Fruit fly (Drosophila melanogaster) whole organism, pupa: Measurements from ENCODE around the gene mv.

ENCODE experiments used
- CG10348 ChIP-seq: fragments of 200-800 bp; sonication (Bioruptor generic); IDR thresholded peaks from 2 replicates; pipeline ENCODE4 v1.3.6; 2022; ENCODE audit warnings: missing biosample characterization, missing genetic modification characterization
- CG12605 ChIP-seq: fragments of 200-800 bp; sonication (Bioruptor generic); IDR thresholded peaks from 2 replicates; pipeline ENCODE4 v1.3.6; 2022; ENCODE audit warnings: missing biosample characterization, missing genetic modification characterization
- CG13204 ChIP-seq: fragments of 200-800 bp; sonication (Bioruptor generic); optimal IDR thresholded peaks from 2 replicates; lab custom pipeline; 2018; ENCODE audit warnings: missing biosample characterization, mild to moderate bottlenecking, missing genetic modification characterization, moderate library complexity
- CG14655 ChIP-seq: fragments of 200-800 bp; sonication (Bioruptor generic); optimal IDR thresholded peaks from 3 replicates; lab custom pipeline; 2017; ENCODE audit warnings: mild to moderate bottlenecking, missing biosample characterization, missing genetic modification reagents, missing genetic modification characterization
- CG15710 ChIP-seq: fragments of 200-800 bp; sonication (Bioruptor generic); optimal IDR thresholded peaks from 2 replicates; lab custom pipeline; 2018; ENCODE audit warnings: missing biosample characterization, mild to moderate bottlenecking, missing genetic modification characterization, moderate library complexity
- CG17806 ChIP-seq: fragments of 200-800 bp; sonication (Bioruptor generic); optimal IDR thresholded peaks from 2 replicates; lab custom pipeline; 2018; ENCODE audit warnings: missing biosample characterization, mild to moderate bottlenecking, missing genetic modification characterization, moderate library complexity
- CG32121 ChIP-seq: fragments of 200-800 bp; sonication (Bioruptor generic); IDR thresholded peaks from 2 replicates; pipeline ENCODE4 v1.3.6; 2022; ENCODE audit warnings: missing biosample characterization, missing genetic modification characterization
- CG34367 ChIP-seq: fragments of 200-800 bp; sonication (Bioruptor generic); optimal IDR thresholded peaks from 2 replicates; lab custom pipeline; 2018; ENCODE audit warnings: missing biosample characterization, mild to moderate bottlenecking, missing genetic modification characterization
- CG4496 ChIP-seq: fragments of 200-800 bp; sonication (Bioruptor generic); IDR thresholded peaks from 3 replicates; pipeline ENCODE4 v1.3.6; 2022; ENCODE audit warnings: missing biosample characterization, missing genetic modification characterization
- CG8159 ChIP-seq: fragments of 200-800 bp; sonication (Bioruptor generic); optimal IDR thresholded peaks from 3 replicates; lab custom pipeline; 2018; ENCODE audit warnings: missing biosample characterization, mild to moderate bottlenecking, missing genetic modification characterization, moderate library complexity
- CG8301 ChIP-seq: fragments of 200-800 bp; sonication (Bioruptor generic); optimal IDR thresholded peaks from 2 replicates; lab custom pipeline; 2018; ENCODE audit warnings: missing biosample characterization, mild to moderate bottlenecking, missing genetic modification characterization
- CG9948 ChIP-seq: fragments of 200-800 bp; sonication (Bioruptor generic); optimal IDR thresholded peaks from 2 replicates; lab custom pipeline; 2018; ENCODE audit warnings: missing biosample characterization, mild to moderate bottlenecking, missing genetic modification characterization, moderate library complexity
- D1 ChIP-seq: fragments of 200-800 bp; sonication (Bioruptor generic); optimal IDR thresholded peaks from 2 replicates; lab custom pipeline; 2018; ENCODE audit warnings: missing biosample characterization, mild to moderate bottlenecking, missing genetic modification characterization, moderate library complexity
- EcR ChIP-seq: fragments of 200-800 bp; sonication (Bioruptor generic); optimal IDR thresholded peaks from 3 replicates; lab custom pipeline; 2019; ENCODE audit warnings: missing biosample characterization, missing genetic modification characterization, mild to moderate bottlenecking, moderate library complexity, missing genetic modification reagents
- Ets98B ChIP-seq: fragments of 200-800 bp; sonication (Bioruptor generic); IDR thresholded peaks from 2 replicates; pipeline ENCODE4 v1.3.6; 2022; ENCODE audit warnings: missing biosample characterization, missing genetic modification characterization
- Pif1A ChIP-seq: fragments of 200-800 bp; sonication (Bioruptor generic); optimal IDR thresholded peaks from 3 replicates; lab custom pipeline; 2016; ENCODE audit warnings: missing biosample characterization, missing genetic modification characterization
- Pif1B ChIP-seq: fragments of 200-800 bp; sonication (Bioruptor generic); optimal IDR thresholded peaks from 3 replicates; lab custom pipeline; 2016; ENCODE audit warnings: missing biosample characterization, missing genetic modification characterization
- Snoo ChIP-seq: fragments of 200-800 bp; sonication (Bioruptor generic); optimal IDR thresholded peaks from 3 replicates; lab custom pipeline; 2017; ENCODE audit warnings: missing biosample characterization, mild to moderate bottlenecking, missing genetic modification characterization, inconsistent platforms
- fd96Ca ChIP-seq: fragments of 200-800 bp; sonication (Bioruptor generic); IDR thresholded peaks from 3 replicates; pipeline ENCODE4 v1.3.6; 2022; ENCODE audit warnings: missing biosample characterization, missing genetic modification characterization
- gl ChIP-seq: fragments of 200-800 bp; sonication (Bioruptor generic); optimal IDR thresholded peaks from 2 replicates; lab custom pipeline; 2018; ENCODE audit warnings: missing biosample characterization, mild to moderate bottlenecking, missing genetic modification characterization
- rn ChIP-seq: fragments of 200-800 bp; sonication (Bioruptor generic); IDR thresholded peaks from 2 replicates; pipeline ENCODE4 v1.3.6; 2022; ENCODE audit warnings: missing biosample characterization, missing genetic modification characterization

Gene mv

DNA sequence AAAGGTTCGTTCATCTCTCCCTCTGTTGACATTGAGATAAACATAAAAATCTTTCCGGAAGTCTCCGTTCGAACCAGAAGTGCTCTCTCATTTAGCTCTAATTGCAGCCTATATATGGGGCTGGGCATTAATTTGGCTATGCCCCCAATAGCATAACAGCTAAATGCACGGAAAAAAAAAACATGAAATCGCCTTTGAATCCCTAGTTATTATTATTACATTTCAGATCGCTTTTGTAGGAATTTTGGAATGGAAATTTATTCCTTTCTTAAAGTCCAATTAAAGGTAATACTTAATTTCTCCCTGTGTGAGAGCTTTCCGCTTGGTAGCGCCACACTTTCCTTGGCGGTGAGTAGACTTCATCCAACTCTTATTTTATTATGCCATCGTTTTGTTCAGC, 57.8 kb downstream of the mv start:
- TF ChIP-seq Pif1A (GFP tag; lab: Kevin White, UChicago), result peak; percentile 19
- no peak for TF ChIP-seq CG34367 (tag; lab: Kevin White, UChicago)
- TF ChIP-seq CG8159 (tag; lab: Kevin White, UChicago), result peak; percentile 4

DNA sequence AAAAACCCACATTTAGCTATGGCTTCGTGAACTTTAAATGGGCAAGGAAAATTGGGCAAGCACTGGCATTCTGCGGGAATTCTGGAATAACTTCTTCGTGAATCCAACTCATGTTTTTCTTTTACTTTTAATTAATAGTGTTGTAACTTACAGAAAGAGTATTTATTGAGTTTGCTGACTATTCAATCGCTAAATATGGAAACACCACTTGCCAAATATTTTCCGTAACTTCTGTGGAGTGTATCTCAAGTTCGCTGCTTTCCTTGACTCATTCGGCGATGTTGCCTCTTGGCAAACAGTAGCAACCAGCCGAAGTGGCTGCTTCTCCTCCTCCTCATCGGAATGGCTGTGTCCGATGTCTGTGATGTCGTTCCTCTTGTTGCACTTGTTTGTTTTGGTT, 58.7 kb downstream of the mv start:
- TF ChIP-seq Pif1A (GFP tag; lab: Kevin White, UChicago), result peak; percentile 39
- peak; percentile 14 for TF ChIP-seq CG14655 (GFP tag; lab: Kevin White, UChicago)
- TF ChIP-seq CG8159 (tag; lab: Kevin White, UChicago), result peak; percentile 40
- no peak for TF ChIP-seq EcR
- peak; percentile 47; the same call in 2 of the 3 replicates for TF ChIP-seq fd96Ca
- no peak for TF ChIP-seq CG17806
- no peak for TF ChIP-seq D1
- TF ChIP-seq CG13204, result no peak
- peak; percentile 23 for TF ChIP-seq CG15710 (tag; lab: Kevin White, UChicago)
- no peak for TF ChIP-seq CG34367 (tag; lab: Kevin White, UChicago)
- TF ChIP-seq CG8301 (tag; lab: Kevin White, UChicago), result peak; percentile 36
- no peak for TF ChIP-seq CG12605 (GFP tag; lab: Robert Waterston, UW)
- TF ChIP-seq Pif1B (GFP tag; lab: Kevin White, UChicago), result peak; percentile 12
- peak; percentile 19; the same call in 1 of the 2 replicates for TF ChIP-seq CG32121 (GFP tag; lab: Robert Waterston, UW)
- TF ChIP-seq, all 21 proteins: peak for 8

dm6 chr3L:1904440-1904839, 59.5 kb downstream of the mv start:
- TF ChIP-seq fd96Ca (0 out of 3 replicates have a peak, but pooled peaks have one; percentile 16), Pif1B (GFP tag; lab: Kevin White, UChicago) (no peak)
- TF ChIP-seq, all 21 proteins: peak for 1

DNA sequence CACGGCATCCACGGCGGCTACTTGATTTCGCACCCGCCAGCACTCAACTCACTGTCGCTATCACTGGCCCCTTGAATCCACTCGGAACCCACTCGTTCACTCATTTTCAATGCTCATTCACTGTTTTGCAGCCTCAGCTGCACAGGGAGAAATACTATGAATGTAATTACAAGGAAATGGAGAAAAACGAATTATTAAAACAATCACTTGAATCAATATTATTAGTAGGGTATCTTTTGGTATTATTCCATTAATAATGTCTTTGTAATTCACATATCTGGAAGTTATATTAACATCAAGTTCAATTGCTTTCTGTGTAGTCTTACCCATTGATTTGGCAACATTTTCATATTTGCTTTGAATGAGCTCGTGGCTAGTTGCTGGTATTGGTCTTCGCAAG, 63.3 kb downstream of the mv start:
- TF ChIP-seq gl (tag; lab: Kevin White, UChicago) (no peak), fd96Ca (peak; percentile 58; the same call in 2 of the 3 replicates), D1 (no peak), Pif1B (GFP tag; lab: Kevin White, UChicago) (peak; percentile 5), CG17806 (peak; percentile 37), CG15710 (tag; lab: Kevin White, UChicago) (no peak), CG8159 (tag; lab: Kevin White, UChicago) (peak; percentile 38), CG13204 (no peak), CG14655 (GFP tag; lab: Kevin White, UChicago) (peak; percentile 49), CG34367 (tag; lab: Kevin White, UChicago) (no peak), CG9948 (tag; lab: Kevin White, UChicago) (no peak), EcR (no peak), Pif1A (GFP tag; lab: Kevin White, UChicago) (peak; percentile 50), CG10348 (peak; percentile 29; the same call in 1 of the 2 replicates), Ets98B (GFP tag; lab: Robert Waterston, UW) (peak; percentile 90), rn (GFP tag; lab: Robert Waterston, UW) (peak; percentile 78), CG12605 (GFP tag; lab: Robert Waterston, UW) (peak; percentile 78), CG32121 (GFP tag; lab: Robert Waterston, UW) (peak; percentile 94), Snoo (tag; lab: Kevin White, UChicago) (no peak), CG8301 (tag; lab: Kevin White, UChicago) (peak; percentile 60), CG4496 (GFP tag; lab: Robert Waterston, UW) (peak; percentile 87)
